Worm (Caenorhabditis elegans): ENCODE results near the gene rcan-1.

rcan-1 gene

ce11 chrIII:5701491-5701890, 17.6 kb upstream of the rcan-1 start:
- TF ChIP-seq lin-39 (tag; optimal IDR thresholded peaks at IDR 0.05) (no peak), unc-98 (GFP tag; IDR thresholded peaks at IDR 0.05) (no peak), C16A3.4 (tag; optimal IDR thresholded peaks at IDR 0.05) (no peak), C04F5.9 (tag; optimal IDR thresholded peaks at IDR 0.05) (no peak), blmp-1 (tag; optimal IDR thresholded peaks at IDR 0.05) (no peak), vab-15 (tag; optimal IDR thresholded peaks at IDR 0.05) (no peak), aha-1 (tag; optimal IDR thresholded peaks at IDR 0.05) (no peak), dsc-1 (tag; optimal IDR thresholded peaks at IDR 0.05) (no peak), hlh-17 (GFP tag; optimal IDR thresholded peaks at IDR 0.05; ENCODE audit: borderline replicate concordance) (no peak), zag-1 (tag; optimal IDR thresholded peaks at IDR 0.05) (no peak), snu-23 (GFP tag; optimal IDR thresholded peaks at IDR 0.05) (no peak), tlp-1 (tag; optimal IDR thresholded peaks at IDR 0.05) (no peak), C34B4.2 (tag; optimal IDR thresholded peaks at IDR 0.05) (no peak), unc-86 (tag; optimal IDR thresholded peaks at IDR 0.05) (no peak)

ce11 chrIII:5697963-5698730, 14.2 kb upstream of the rcan-1 start, which contains the start of the genes lgg-3 and rgs-5:
lgg-3 (minus strand) TSS chrIII:5698013.
rgs-5 (plus strand) TSS chrIII:5698555.
- TF ChIP-seq skn-1 (tag; optimal IDR thresholded peaks at IDR 0.05) (no peak), alr-1 (tag; optimal IDR thresholded peaks at IDR 0.05; ENCODE audit: borderline replicate concordance) (no peak), aly-2 (tag; optimal IDR thresholded peaks at IDR 0.05) (no peak), snu-23 (GFP tag; optimal IDR thresholded peaks at IDR 0.05) (peak; percentile 30), nhr-237 (tag; optimal IDR thresholded peaks at IDR 0.05) (no peak), fkh-8 (tag; optimal IDR thresholded peaks at IDR 0.05) (peak; percentile 1), pag-3 (tag; optimal IDR thresholded peaks at IDR 0.05; ENCODE audit: borderline replicate concordance, insufficient read depth) (no peak), C04F5.9 (tag; optimal IDR thresholded peaks at IDR 0.05) (no peak), efl-1 (optimal IDR thresholded peaks at IDR 0.05) (peak; percentile 50 to 70), efl-1 (GFP tag; optimal IDR thresholded peaks at IDR 0.05 in 1 of 2) (peak; percentile 47 to 93), nhr-20 (tag; optimal IDR thresholded peaks at IDR 0.05) (peak; percentile 3), lin-14 (GFP tag; optimal IDR thresholded peaks at IDR 0.05) (no peak), nhr-84 (tag; optimal IDR thresholded peaks at IDR 0.05) (no peak), unc-62 (GFP tag; optimal IDR thresholded peaks at IDR 0.05) (no peak), zag-1 (tag; optimal IDR thresholded peaks at IDR 0.05) (no peak), blmp-1 (tag; optimal IDR thresholded peaks at IDR 0.05) (peak; percentile 20), tlp-1 (tag; optimal IDR thresholded peaks at IDR 0.05) (no peak), sptf-1 (tag; optimal IDR thresholded peaks at IDR 0.05) (no peak), aha-1 (tag; optimal IDR thresholded peaks at IDR 0.05) (no peak), nhr-71 (tag; optimal IDR thresholded peaks at IDR 0.05) (peak; percentile 46), lir-3 (tag; optimal IDR thresholded peaks at IDR 0.05; ENCODE audit: poor library complexity) (no peak), irx-1 (tag; optimal IDR thresholded peaks at IDR 0.05) (no peak), nhr-85 (tag) (peak; percentile 17), ces-1 (GFP tag; optimal IDR thresholded peaks at IDR 0.05) (no peak), ztf-4 (tag; optimal IDR thresholded peaks at IDR 0.05) (no peak), mdl-1 (tag; optimal IDR thresholded peaks at IDR 0.05) (peak in 1 of 2 experiments; percentile 8), fkh-4 (tag; optimal IDR thresholded peaks at IDR 0.05; ENCODE audit: borderline replicate concordance) (no peak), egl-13 (tag; optimal IDR thresholded peaks at IDR 0.05) (no peak), ama-1 (optimal IDR thresholded peaks at IDR 0.05) (no peak), nhr-90 (tag; optimal IDR thresholded peaks at IDR 0.05; ENCODE audit: poor library complexity) (no peak), nhr-76 (tag; optimal IDR thresholded peaks at IDR 0.05) (no peak), swsn-7 (tag; optimal IDR thresholded peaks at IDR 0.05) (no peak), ets-5 (GFP tag; IDR thresholded peaks at IDR 0.05) (no peak), nhr-11 (tag; optimal IDR thresholded peaks at IDR 0.05) (no peak), nhr-19 (GFP tag; conservative IDR thresholded peaks at IDR 0.05) (no peak), sup-37 (GFP tag; optimal IDR thresholded peaks at IDR 0.05) (no peak), lin-13 (GFP tag; optimal IDR thresholded peaks at IDR 0.05) (no peak), isw-1 (GFP tag; IDR thresholded peaks at IDR 0.05) (no peak), xbp-1 (tag; optimal IDR thresholded peaks at IDR 0.05) (no peak), hlh-17 (GFP tag; optimal IDR thresholded peaks at IDR 0.05; ENCODE audit: borderline replicate concordance) (no peak), ceh-90 (tag; optimal IDR thresholded peaks at IDR 0.05) (no peak), C16A3.4 (tag; optimal IDR thresholded peaks at IDR 0.05) (peak; percentile 27), unc-130 (tag; optimal IDR thresholded peaks at IDR 0.05) (no peak), sox-4 (tag; optimal IDR thresholded peaks at IDR 0.05) (no peak)

All from whole organism, L1 larva.